Fruit fly (Drosophila melanogaster) whole organism, embryonic: ENCODE results near the gene CkIIbeta.

ENCODE experiments used
- Ada2b ChIP-seq: fragments of 200-800 bp; sonication (Bioruptor generic); IDR thresholded peaks from 2 replicates; pipeline ENCODE4 v1.3.6; 2022; ENCODE audit warnings: missing biosample characterization, missing genetic modification characterization
- Antp ChIP-seq: fragments of 200-800 bp; sonication (Bioruptor generic); optimal IDR thresholded peaks from 3 replicates; lab custom pipeline; 2016; ENCODE audit warnings: missing biosample characterization, missing genetic modification characterization
- CG10147 ChIP-seq: fragments of 200-800 bp; sonication (Bioruptor generic); optimal IDR thresholded peaks from 2 replicates; lab custom pipeline; 2019; ENCODE audit warnings: missing biosample characterization, mild to moderate bottlenecking, missing genetic modification characterization, moderate library complexity
- CG10565 ChIP-seq: fragments of 200-800 bp; sonication (Bioruptor generic); optimal IDR thresholded peaks from 3 replicates; lab custom pipeline; 2016; ENCODE audit warnings: missing biosample characterization, mild to moderate bottlenecking, missing genetic modification characterization
- CG11456 ChIP-seq: fragments of 200-800 bp; sonication (Bioruptor generic); IDR thresholded peaks from 3 replicates; pipeline ENCODE4 v1.3.6; 2022; ENCODE audit warnings: missing biosample characterization, missing genetic modification characterization
- CG15479 ChIP-seq: fragments of 200-800 bp; sonication (Bioruptor generic); optimal IDR thresholded peaks from 3 replicates; lab custom pipeline; 2019; ENCODE audit warnings: missing biosample characterization, mild to moderate bottlenecking, missing genetic modification characterization, moderate library complexity
- CG15601 ChIP-seq: fragments of 200-800 bp; sonication (Bioruptor generic); optimal IDR thresholded peaks from 3 replicates; lab custom pipeline; 2019; ENCODE audit warnings: missing biosample characterization, mild to moderate bottlenecking, missing genetic modification characterization, moderate library complexity
- CG16779 ChIP-seq: fragments of 200-800 bp; sonication (Bioruptor generic); IDR thresholded peaks from 2 replicates; pipeline ENCODE4 v1.3.6; 2022; ENCODE audit warnings: missing biosample characterization, missing genetic modification characterization
- CG31441 ChIP-seq: fragments of 200-800 bp; sonication (Bioruptor generic); IDR thresholded peaks from 2 replicates; pipeline ENCODE4 v1.3.6; 2022; ENCODE audit warnings: missing biosample characterization, missing genetic modification characterization
- CG34224 ChIP-seq: fragments of 200-800 bp; sonication (Bioruptor generic); IDR thresholded peaks from 3 replicates; pipeline ENCODE4 v1.3.6; 2022; ENCODE audit warnings: missing biosample characterization, missing genetic modification characterization; ENCODE audit not compliant: partially characterized antibody
- CG5953 ChIP-seq: fragments of 200-800 bp; sonication (Bioruptor generic); IDR thresholded peaks from 2 replicates; pipeline ENCODE4 v1.3.6; 2022; ENCODE audit warnings: missing biosample characterization, missing genetic modification characterization
- CG6175 ChIP-seq: fragments of 200-800 bp; sonication (Bioruptor generic); IDR thresholded peaks from 3 replicates; pipeline ENCODE4 v1.3.6; 2022; ENCODE audit warnings: missing biosample characterization, missing genetic modification characterization
- CG6689 ChIP-seq: fragments of 200-800 bp; sonication (Bioruptor generic); IDR thresholded peaks from 2 replicates; pipeline ENCODE4 v1.3.6; 2022; ENCODE audit warnings: missing biosample characterization, missing genetic modification characterization
- CG9215 ChIP-seq: fragments of 200-800 bp; sonication (Bioruptor generic); IDR thresholded peaks from 2 replicates; pipeline ENCODE4 v1.3.6; 2022; ENCODE audit warnings: missing biosample characterization, missing genetic modification characterization
- Chrac-16 ChIP-seq: fragments of 200-800 bp; sonication (Bioruptor generic); optimal IDR thresholded peaks from 3 replicates; lab custom pipeline; 2016; ENCODE audit warnings: missing biosample characterization, missing genetic modification characterization
- Dad ChIP-seq: fragments of 200-800 bp; sonication (Bioruptor generic); optimal IDR thresholded peaks from 3 replicates; lab custom pipeline; 2016; ENCODE audit warnings: missing biosample characterization, missing genetic modification characterization
- Dfd ChIP-seq, 2 experiments: fragments of >200 bp; optimal IDR thresholded peaks; 2 replicates each; lab custom pipeline; 2017; ENCODE audit warnings: missing biosample characterization in 2 of 2, missing genetic modification characterization in 2 of 2
- Drgx ChIP-seq: fragments of 200-800 bp; sonication (Bioruptor generic); IDR thresholded peaks from 2 replicates; pipeline ENCODE4 v1.3.6; 2022; ENCODE audit warnings: missing biosample characterization, missing genetic modification characterization
- E2f1 ChIP-seq: fragments of 200-800 bp; sonication (Bioruptor generic); IDR thresholded peaks from 2 replicates; pipeline ENCODE4 v1.3.6; 2022; ENCODE audit warnings: missing biosample characterization, missing genetic modification characterization
- Ets65A ChIP-seq: fragments of 200-800 bp; sonication (Bioruptor generic); peaks from one replicate; lab custom pipeline; 2016; ENCODE audit warnings: missing biosample characterization, missing genetic modification characterization
- Hr39 ChIP-seq: fragments of >200 bp; optimal IDR thresholded peaks from 2 replicates; lab custom pipeline; 2017
- Jarid2 ChIP-seq: fragments of 200-800 bp; sonication (Bioruptor generic); optimal IDR thresholded peaks from 3 replicates; lab custom pipeline; 2017; ENCODE audit warnings: mild to moderate bottlenecking, missing biosample characterization, missing genetic modification reagents, missing genetic modification characterization
- Mes4 ChIP-seq: fragments of 200-800 bp; sonication (Bioruptor generic); optimal IDR thresholded peaks from 2 replicates; lab custom pipeline; 2016; ENCODE audit warnings: missing biosample characterization, missing genetic modification characterization
- Myb ChIP-seq: fragments of 200-800 bp; sonication (Bioruptor generic); optimal IDR thresholded peaks from 2 replicates; lab custom pipeline; 2016; ENCODE audit warnings: missing biosample characterization, missing genetic modification characterization
- Oaz ChIP-seq: fragments of 200-800 bp; sonication (Bioruptor generic); IDR thresholded peaks from 2 replicates; pipeline ENCODE4 v1.3.6; 2022; ENCODE audit warnings: missing biosample characterization, missing genetic modification characterization
- Rx ChIP-seq: fragments of 200-800 bp; sonication (Bioruptor generic); IDR thresholded peaks from 2 replicates; pipeline ENCODE4 v1.3.6; 2022; ENCODE audit warnings: missing biosample characterization, missing genetic modification characterization
- Side ChIP-seq: fragments of 200-800 bp; sonication (Bioruptor generic); optimal IDR thresholded peaks from 2 replicates; lab custom pipeline; 2016; ENCODE audit warnings: missing biosample characterization, missing genetic modification characterization
- Sin3A ChIP-seq: fragments of >200 bp; optimal IDR thresholded peaks from 2 replicates; lab custom pipeline; 2018
- Sry-β ChIP-seq: fragments of 200-800 bp; sonication (Bioruptor generic); optimal IDR thresholded peaks from 2 replicates; lab custom pipeline; 2018; ENCODE audit warnings: missing biosample characterization, mild to moderate bottlenecking, missing genetic modification characterization, moderate library complexity
- YL-1 ChIP-seq: fragments of 200-800 bp; sonication (Bioruptor generic); optimal IDR thresholded peaks from 3 replicates; lab custom pipeline; 2017; ENCODE audit warnings: missing biosample characterization, mild to moderate bottlenecking, missing genetic modification characterization
- amos ChIP-seq: fragments of 200-800 bp; sonication (Bioruptor generic); IDR thresholded peaks from 2 replicates; pipeline ENCODE4 v1.3.6; 2022; ENCODE audit warnings: missing biosample characterization, missing genetic modification characterization; ENCODE audit not compliant: partially characterized antibody
- aop ChIP-seq: fragments of 200-800 bp; sonication (Bioruptor generic); IDR thresholded peaks from 2 replicates; pipeline ENCODE4 v1.3.6; 2022; ENCODE audit warnings: missing biosample characterization, missing genetic modification characterization
- bab2 ChIP-seq: fragments of 200-800 bp; sonication (Bioruptor generic); optimal IDR thresholded peaks from 2 replicates; lab custom pipeline; 2016; ENCODE audit warnings: missing biosample characterization, missing genetic modification characterization
- bbx ChIP-seq: fragments of 200-800 bp; sonication (Bioruptor generic); IDR thresholded peaks from 2 replicates; pipeline ENCODE4 v1.3.6; 2022; ENCODE audit warnings: missing biosample characterization, missing genetic modification characterization; ENCODE audit not compliant: partially characterized antibody
- cas ChIP-seq: fragments of 200-800 bp; sonication (Bioruptor generic); IDR thresholded peaks from 2 replicates; pipeline ENCODE4 v1.3.6; 2022; ENCODE audit warnings: missing biosample characterization, missing genetic modification characterization
- cg ChIP-seq: fragments of 200-800 bp; sonication (Bioruptor generic); optimal IDR thresholded peaks from 3 replicates; lab custom pipeline; 2019; ENCODE audit warnings: missing biosample characterization, mild to moderate bottlenecking, missing genetic modification characterization, moderate library complexity
- corto ChIP-seq: fragments of 200-800 bp; sonication (Bioruptor generic); optimal IDR thresholded peaks from 2 replicates; lab custom pipeline; 2016; ENCODE audit warnings: missing biosample characterization, mild to moderate bottlenecking, missing genetic modification characterization, moderate library complexity
- dati ChIP-seq: fragments of 200-800 bp; sonication (Bioruptor generic); IDR thresholded peaks from 2 replicates; pipeline ENCODE4 v1.3.6; 2022; ENCODE audit warnings: missing biosample characterization, missing genetic modification characterization
- disco-r ChIP-seq: fragments of 200-800 bp; sonication (Bioruptor generic); optimal IDR thresholded peaks from 2 replicates; lab custom pipeline; 2016; ENCODE audit warnings: missing biosample characterization, missing genetic modification characterization
- ems ChIP-seq: fragments of 200-800 bp; sonication (Bioruptor generic); optimal IDR thresholded peaks from 3 replicates; lab custom pipeline; 2016; ENCODE audit warnings: missing biosample characterization, missing genetic modification characterization
- gem ChIP-seq: fragments of 200-800 bp; sonication (Bioruptor generic); optimal IDR thresholded peaks from 2 replicates; lab custom pipeline; 2019; ENCODE audit warnings: missing biosample characterization, mild to moderate bottlenecking, missing genetic modification characterization, moderate library complexity
- grau ChIP-seq: fragments of 200-800 bp; optimal IDR thresholded peaks from 3 replicates; lab custom pipeline; 2019; ENCODE audit warnings: missing biosample characterization, mild to moderate bottlenecking, missing genetic modification characterization, moderate library complexity
- grn ChIP-seq: fragments of 200-800 bp; sonication (Bioruptor generic); optimal IDR thresholded peaks from 3 replicates; lab custom pipeline; 2017; ENCODE audit warnings: missing biosample characterization, missing genetic modification characterization
- her ChIP-seq: fragments of 200-800 bp; sonication (Bioruptor generic); optimal IDR thresholded peaks from 2 replicates; lab custom pipeline; 2016; ENCODE audit warnings: missing biosample characterization, missing genetic modification characterization
- hkb ChIP-seq, 2 experiments: fragments of 200-800 bp in 1 of 2; fragments of >200 bp in 1 of 2; sonication (Bioruptor generic) in 1 of 2; IDR thresholded peaks in 1 of 2; optimal IDR thresholded peaks in 1 of 2; 2 replicates each; pipeline versions ENCODE4 v1.3.6 to Lab custom; 2017 to 2022; ENCODE audit warnings: missing biosample characterization in 1 of 2, missing genetic modification characterization in 1 of 2
- hth ChIP-seq: fragments of >200 bp; optimal IDR thresholded peaks from 2 replicates; lab custom pipeline; 2017; ENCODE audit warnings: inconsistent platforms
- klu ChIP-seq: fragments of 200-800 bp; sonication (Bioruptor generic); IDR thresholded peaks from 2 replicates; pipeline ENCODE4 v1.3.6; 2022; ENCODE audit warnings: missing biosample characterization, missing genetic modification characterization
- lola ChIP-seq, 3 experiments: fragments of >200 bp in 2 of 3; fragments of 200-800 bp in 1 of 3; sonication (Bioruptor generic) in 1 of 3; optimal IDR thresholded peaks; 2 replicates each; lab custom pipeline; 2017 to 2019; ENCODE audit warnings: missing biosample characterization in 3 of 3, missing genetic modification characterization in 3 of 3, mild to moderate bottlenecking in 1 of 3, moderate library complexity in 1 of 3
- luna ChIP-seq: fragments of 200-800 bp; sonication (Bioruptor generic); optimal IDR thresholded peaks from 2 replicates; lab custom pipeline; 2016; ENCODE audit warnings: missing biosample characterization, missing genetic modification characterization
- usp ChIP-seq: fragments of >200 bp; optimal IDR thresholded peaks from 2 replicates; lab custom pipeline; 2017; ENCODE audit warnings: missing biosample characterization, missing genetic modification characterization
- yki ChIP-seq: fragments of >200 bp; optimal IDR thresholded peaks from 3 replicates; lab custom pipeline; 2018

The CkIIbeta gene

dm6 chrX:11788187-11788870 lies 4.0 kb upstream of the CkIIbeta start (continued):
- no peak for TF ChIP-seq CG15601
- TF ChIP-seq Sin3A (lab: Kevin White, UChicago): no peak
- TF ChIP-seq Mes4 (GFP tag; lab: Kevin White, UChicago): peak; percentile 5
- peak; percentile 14 for TF ChIP-seq CG15479 (GFP tag; lab: Kevin White, UChicago)
- no peak for TF ChIP-seq CG34224 (GFP tag; lab: Robert Waterston, UW)
- TF ChIP-seq cg: no peak
- TF ChIP-seq Chrac-16 (GFP tag; lab: Kevin White, UChicago): peak; percentile 63
- no peak for TF ChIP-seq Hr39 (lab: Kevin White, UChicago)
- peak; percentile 26 for TF ChIP-seq Myb (GFP tag; lab: Kevin White, UChicago)
- no peak for TF ChIP-seq cas
- 0 out of 2 replicates have a peak, but pooled peaks have one; percentile 52 for TF ChIP-seq klu (GFP tag; lab: Robert Waterston, UW)
- TF ChIP-seq grn: no peak
- TF ChIP-seq bbx (GFP tag; lab: Robert Waterston, UW): no peak
- TF ChIP-seq hkb (optimal IDR thresholded peaks at IDR 0.05; lab: Kevin White, UChicago): no peak
- peak; percentile 85 for TF ChIP-seq hkb (GFP tag; IDR thresholded peaks at IDR 0.05; lab: Robert Waterston, UW)
- no peak for TF ChIP-seq yki (lab: Kevin White, UChicago)
- no peak for TF ChIP-seq aop (GFP tag; lab: Robert Waterston, UW)
- TF ChIP-seq Dad (GFP tag; lab: Kevin White, UChicago): peak; percentile 42
- no peak for TF ChIP-seq CG10565 (GFP tag; lab: Kevin White, UChicago)
- peak; percentile 85 for TF ChIP-seq Drgx (GFP tag; lab: Robert Waterston, UW)
- TF ChIP-seq CG9215 (GFP tag; lab: Robert Waterston, UW): no peak; the same call in 1 of the 2 replicates
- peak; percentile 65 for TF ChIP-seq CG5953 (GFP tag; lab: Robert Waterston, UW)
- peak; percentile 61 for TF ChIP-seq bab2 (GFP tag; lab: Kevin White, UChicago)
- TF ChIP-seq dati (GFP tag; lab: Robert Waterston, UW): 0 out of 2 replicates have a peak, but pooled peaks have one; percentile 6
- no peak for TF ChIP-seq Dfd (GFP tag; optimal IDR thresholded peaks at IDR 0.05; lab: Kevin White, UChicago)
- TF ChIP-seq Rx (GFP tag; lab: Robert Waterston, UW): peak; percentile 73
- peak; percentile 94 for TF ChIP-seq Ets65A (GFP tag; lab: Kevin White, UChicago)
- TF ChIP-seq gem: peak; percentile 85
- TF ChIP-seq amos: no peak
- TF ChIP-seq lola (GFP tag; optimal IDR thresholded peaks at IDR 0.05; lab: Kevin White, UChicago): peak in 1 of 3 experiments; percentile 32
- peak; percentile 48 for TF ChIP-seq CG10147 (GFP tag; lab: Kevin White, UChicago)
- peak; percentile 84 for TF ChIP-seq Sry-β (GFP tag; lab: Kevin White, UChicago)
- TF ChIP-seq CG11456: peak; percentile 73; the same call in 2 of the 3 replicates
- TF ChIP-seq YL-1 (GFP tag; lab: Kevin White, UChicago): no peak
- no peak for TF ChIP-seq her (GFP tag; lab: Kevin White, UChicago)
- peak; percentile 18 for TF ChIP-seq corto (GFP tag; lab: Kevin White, UChicago)
- TF ChIP-seq Antp (GFP tag; lab: Kevin White, UChicago): peak; percentile 68
- TF ChIP-seq Oaz (GFP tag; lab: Robert Waterston, UW): peak; percentile 51; the same call in 1 of the 2 replicates
- TF ChIP-seq Jarid2: peak; percentile 37
- TF ChIP-seq grau (tag; lab: Kevin White, UChicago): peak; percentile 78
- TF ChIP-seq ems: peak; percentile 54
- peak; percentile 44 for TF ChIP-seq Ada2b (GFP tag; lab: Robert Waterston, UW)
- TF ChIP-seq E2f1 (GFP tag; lab: Robert Waterston, UW): peak; percentile 79
- peak; percentile 55 for TF ChIP-seq Side (GFP tag; lab: Kevin White, UChicago)
- no peak for TF ChIP-seq usp (GFP tag; lab: Kevin White, UChicago)
- no peak for TF ChIP-seq hth
- no peak for TF ChIP-seq luna
- peak; percentile 59 for TF ChIP-seq CG6689 (GFP tag; lab: Robert Waterston, UW)
- TF ChIP-seq CG31441 (GFP tag; lab: Robert Waterston, UW): peak; percentile 78
- no peak for TF ChIP-seq CG16779 (GFP tag; lab: Robert Waterston, UW)
- TF ChIP-seq disco-r: no peak
- TF ChIP-seq CG6175 (GFP tag; lab: Robert Waterston, UW): peak; percentile 38; the same call in 1 of the 3 replicates
